Fruit fly (Drosophila melanogaster) Kc167 (cell line): ENCODE data around the gene CG43175.

Source experiments
- Myc ChIP-seq: fragments of >200 bp; optimal IDR thresholded peaks from 2 replicates; lab custom pipeline; 2017; ENCODE audit warnings: missing external identifiers
- Sin3A ChIP-seq: fragments of >200 bp; optimal IDR thresholded peaks from 2 replicates; lab custom pipeline; 2018; ENCODE audit warnings: missing external identifiers
- h ChIP-seq: fragments of >200 bp; optimal IDR thresholded peaks from 3 replicates; lab custom pipeline; 2018; ENCODE audit warnings: missing external identifiers
- insv ChIP-seq: fragments of >200 bp; optimal IDR thresholded peaks from 3 replicates; lab custom pipeline; 2018; ENCODE audit warnings: missing external identifiers
- psq ChIP-seq: fragments of >200 bp; optimal IDR thresholded peaks from 2 replicates; lab custom pipeline; 2017; ENCODE audit warnings: missing external identifiers
- ttk ChIP-seq: sonication (Bioruptor generic); optimal IDR thresholded peaks from 2 replicates; lab custom pipeline; 2017; ENCODE audit warnings: missing external identifiers

CG43175 gene

DNA sequence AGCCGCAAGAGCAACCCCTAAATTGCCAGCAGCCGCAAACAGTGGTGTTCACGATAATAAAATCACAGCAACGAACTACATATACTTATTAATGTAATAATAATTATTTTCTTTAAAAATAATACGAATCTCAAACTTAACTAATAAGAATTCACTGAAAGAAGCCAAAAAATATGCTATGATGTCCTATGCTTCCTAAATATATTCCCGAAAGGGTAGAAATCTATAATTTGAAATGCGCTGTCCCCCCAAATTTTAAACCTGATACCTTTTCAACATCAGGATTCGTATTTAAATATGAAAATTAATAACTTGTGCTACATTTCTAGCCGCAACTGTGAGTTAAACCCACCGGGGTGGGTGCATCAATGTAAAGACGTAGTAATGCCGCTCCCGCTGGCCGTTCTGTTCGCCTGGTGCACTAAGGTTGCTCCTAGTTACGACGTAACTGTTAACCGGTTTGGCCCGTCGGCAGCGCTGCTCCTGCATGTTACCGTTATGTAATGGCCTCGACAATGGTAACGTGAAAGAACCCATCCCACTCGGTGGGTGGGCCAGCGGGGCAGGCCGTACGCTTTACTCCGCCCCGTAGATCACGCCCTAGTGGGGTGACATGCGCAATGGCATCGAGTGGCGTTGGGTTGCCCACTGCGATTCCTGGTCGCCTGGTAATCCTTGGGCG is 26.2 kb upstream of the CG43175 start:
- no peak for TF ChIP-seq Sin3A (lab: Kevin White, UChicago)
- no peak for TF ChIP-seq h (lab: Kevin White, UChicago)
- TF ChIP-seq psq (lab: Kevin White, UChicago) = no peak
- no peak for TF ChIP-seq Myc (lab: Kevin White, UChicago)
- TF ChIP-seq insv (lab: Kevin White, UChicago) = no peak

DNA sequence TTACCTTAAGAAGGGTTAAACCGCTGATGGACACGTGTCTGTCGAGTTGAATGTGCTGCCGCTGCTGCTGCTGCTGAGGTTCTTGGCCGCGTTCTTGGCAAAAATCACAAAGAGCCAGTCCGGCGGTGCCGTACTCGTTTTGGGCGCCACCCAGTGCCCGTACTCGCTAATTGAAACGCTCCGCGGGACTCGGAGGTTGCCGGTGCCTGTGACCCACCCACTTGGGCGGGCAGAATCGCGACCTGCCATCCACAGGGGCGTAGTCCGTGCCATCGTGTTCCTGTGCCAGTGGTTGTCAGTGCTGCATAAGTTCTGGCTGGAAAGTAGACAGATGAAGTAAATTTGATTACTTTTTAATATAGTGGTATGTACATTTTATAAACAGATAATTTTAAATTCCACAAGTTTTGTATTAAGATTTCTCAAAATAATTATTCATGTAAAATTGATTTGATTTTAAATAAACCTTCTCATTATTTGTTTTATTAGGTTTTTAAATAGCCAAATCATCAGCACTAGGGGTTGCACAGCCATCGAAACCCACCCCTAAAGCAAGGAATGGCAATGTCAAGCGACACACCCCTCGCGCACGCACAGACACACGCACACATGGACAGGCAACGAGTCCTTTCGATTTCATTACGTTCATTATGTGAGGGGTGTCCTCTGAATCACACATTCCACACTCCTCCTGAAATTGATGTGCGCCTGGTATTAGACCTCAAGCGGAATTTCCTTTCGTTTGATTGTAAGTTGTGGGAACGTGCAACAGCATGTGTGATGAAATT is 25.4 kb upstream of the CG43175 start:
- no peak for TF ChIP-seq h (lab: Kevin White, UChicago)

DNA sequence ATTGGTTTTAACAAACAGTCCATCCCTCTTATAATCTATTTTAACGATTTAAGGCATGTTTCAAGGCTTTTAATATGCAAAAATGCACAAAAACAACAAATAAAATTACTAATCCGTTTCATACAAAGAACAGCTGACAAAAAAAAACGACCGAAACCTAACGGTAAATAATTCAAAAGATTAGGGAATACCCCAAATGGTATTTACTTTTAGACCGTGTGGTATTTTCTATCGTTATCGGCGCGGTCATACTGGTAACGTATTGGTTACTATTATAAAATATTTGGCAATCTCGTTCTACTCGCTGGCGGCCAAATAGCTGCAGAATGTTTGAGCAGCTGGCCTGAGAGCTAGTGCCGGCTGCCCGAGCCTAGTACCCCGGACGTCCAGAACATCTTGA is 24.6 kb upstream of the CG43175 start, which contains the start of gene sll:
sll (plus strand) TSS at position 235 of the 400 bp plus-strand sequence.
- TF ChIP-seq insv (lab: Kevin White, UChicago) = no peak
- TF ChIP-seq ttk (lab: Kevin White, UChicago) = no peak
- TF ChIP-seq psq (lab: Kevin White, UChicago) = no peak
- no peak for TF ChIP-seq Sin3A (lab: Kevin White, UChicago)
- no peak for TF ChIP-seq h (lab: Kevin White, UChicago)
- TF ChIP-seq Myc (lab: Kevin White, UChicago) = no peak

DNA sequence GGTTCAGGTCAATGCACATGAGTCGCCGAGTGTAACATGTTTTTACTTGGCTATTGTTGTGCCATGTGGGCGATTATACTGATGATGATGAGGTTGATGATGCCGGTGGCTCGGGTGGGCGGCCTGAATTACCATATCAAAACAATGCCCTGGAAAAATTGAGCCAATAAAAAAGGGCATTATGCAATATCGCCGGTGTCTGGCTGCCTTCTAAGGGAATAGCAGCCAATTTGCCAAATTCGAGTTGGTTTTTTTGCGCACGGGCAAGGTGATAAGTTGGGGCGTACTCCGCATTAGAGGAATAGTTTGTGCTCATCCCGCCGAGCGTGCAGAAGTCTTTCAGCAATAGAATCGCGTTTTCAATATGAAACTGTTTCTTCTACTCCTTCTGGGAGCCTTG is 21.5 kb upstream of the CG43175 start, which contains the start of gene CG14329:
CG14329 (plus strand) TSS at position 301 of the 400 bp plus-strand sequence.
- no peak for TF ChIP-seq Sin3A (lab: Kevin White, UChicago)
- no peak for TF ChIP-seq insv (lab: Kevin White, UChicago)
- TF ChIP-seq Myc (lab: Kevin White, UChicago) = no peak
- no peak for TF ChIP-seq ttk (lab: Kevin White, UChicago)
- no peak for TF ChIP-seq psq (lab: Kevin White, UChicago)
- no peak for TF ChIP-seq h (lab: Kevin White, UChicago)

DNA sequence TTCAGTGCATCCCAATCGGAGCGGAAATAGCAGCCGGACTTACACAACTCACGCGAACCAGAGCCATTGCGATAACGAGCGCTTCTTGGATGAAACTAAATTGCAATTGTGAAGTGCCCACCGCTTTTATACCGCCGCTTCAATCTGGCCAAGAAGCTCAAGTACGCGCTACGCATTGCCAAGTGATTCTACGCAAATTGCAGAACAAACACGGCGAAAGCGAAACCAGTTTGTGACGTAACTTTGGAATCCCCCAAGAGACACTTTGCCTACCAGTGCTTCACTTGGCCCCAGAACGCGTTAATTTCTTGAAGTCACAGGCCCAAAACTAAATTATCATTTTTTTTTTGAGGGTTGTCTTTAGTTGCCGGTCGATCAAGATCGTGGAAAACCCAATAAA is 19.1 kb upstream of the CG43175 start, which contains the start of gene Edg91:
Edg91 (minus strand) TSS at position 101 of the 400 bp plus-strand sequence.
- TF ChIP-seq h (lab: Kevin White, UChicago) (no peak), Myc (lab: Kevin White, UChicago) (no peak), Sin3A (lab: Kevin White, UChicago) (no peak), insv (lab: Kevin White, UChicago) (no peak), ttk (lab: Kevin White, UChicago) (no peak), psq (lab: Kevin White, UChicago) (no peak)

DNA sequence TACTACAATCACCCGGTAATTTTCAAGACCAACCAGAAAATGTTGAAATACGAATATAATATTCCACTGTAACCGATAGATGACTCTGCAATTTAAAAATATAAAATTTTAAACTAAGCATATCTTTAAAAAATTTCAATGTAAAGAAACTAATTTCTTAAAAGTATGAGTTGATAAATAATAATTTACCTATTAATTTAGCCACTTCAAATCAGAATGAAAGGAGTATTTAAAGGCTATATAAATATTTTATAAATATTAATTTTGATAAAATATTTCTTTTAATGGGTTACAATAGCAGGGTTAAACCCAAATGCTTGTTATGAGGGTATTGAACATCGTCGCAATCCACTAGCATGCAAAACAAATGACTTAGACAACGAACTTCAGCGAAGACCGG is 18.7 kb upstream of the CG43175 start:
- TF ChIP-seq psq (lab: Kevin White, UChicago) (no peak), Sin3A (lab: Kevin White, UChicago) (no peak), Myc (lab: Kevin White, UChicago) (no peak), insv (lab: Kevin White, UChicago) (no peak), h (lab: Kevin White, UChicago) (no peak), ttk (lab: Kevin White, UChicago) (no peak)

DNA sequence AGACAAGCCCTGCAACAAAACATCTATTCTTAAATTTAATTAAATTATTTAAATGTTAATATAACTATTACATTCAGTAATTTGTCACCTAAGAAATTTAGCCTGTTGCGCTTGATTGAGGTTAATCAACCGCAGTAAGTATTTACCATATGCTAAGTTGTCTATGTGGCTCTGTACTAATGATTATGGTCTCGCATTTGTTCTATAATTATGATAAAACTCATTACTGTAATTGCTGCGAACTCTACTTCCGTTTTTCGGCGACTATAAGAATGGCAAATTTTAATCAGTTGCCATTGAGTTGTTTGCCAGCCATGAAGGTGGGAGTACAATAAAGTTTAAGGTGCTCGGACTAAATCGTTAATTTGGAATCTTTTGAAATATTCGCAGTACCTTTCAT is 17.9 kb upstream of the CG43175 start, which contains the start of gene CG34281:
CG34281 (plus strand) TSS at position 301 of the 400 bp plus-strand sequence.
- TF ChIP-seq insv (lab: Kevin White, UChicago) = no peak
- no peak for TF ChIP-seq Myc (lab: Kevin White, UChicago)
- TF ChIP-seq ttk (lab: Kevin White, UChicago) = no peak
- TF ChIP-seq Sin3A (lab: Kevin White, UChicago) = no peak
- no peak for TF ChIP-seq h (lab: Kevin White, UChicago)
- no peak for TF ChIP-seq psq (lab: Kevin White, UChicago)

DNA sequence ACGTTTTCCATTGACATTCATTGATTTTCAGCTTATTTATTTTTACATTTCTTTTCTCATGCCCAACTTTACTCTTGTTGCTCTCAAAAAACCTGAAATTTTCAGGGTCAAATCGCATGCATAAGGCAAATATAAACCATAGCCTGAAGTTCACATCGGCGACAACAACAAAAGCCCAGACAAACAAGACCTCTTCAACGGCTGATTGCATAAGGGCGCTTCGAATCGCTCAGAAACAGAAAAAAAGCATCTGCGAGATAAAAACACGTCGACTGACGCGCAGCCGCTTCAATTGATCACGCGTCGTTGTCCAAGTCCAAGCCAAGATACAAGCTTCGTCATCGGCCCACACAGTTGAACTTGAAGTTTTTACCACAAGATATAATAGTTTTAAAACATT is 17.0 kb upstream of the CG43175 start, which contains the start of gene CG14327:
CG14327 (plus strand) TSS at position 161 of the 400 bp plus-strand sequence.
- TF ChIP-seq Myc (lab: Kevin White, UChicago) (no peak), insv (lab: Kevin White, UChicago) (no peak), psq (lab: Kevin White, UChicago) (no peak)

DNA sequence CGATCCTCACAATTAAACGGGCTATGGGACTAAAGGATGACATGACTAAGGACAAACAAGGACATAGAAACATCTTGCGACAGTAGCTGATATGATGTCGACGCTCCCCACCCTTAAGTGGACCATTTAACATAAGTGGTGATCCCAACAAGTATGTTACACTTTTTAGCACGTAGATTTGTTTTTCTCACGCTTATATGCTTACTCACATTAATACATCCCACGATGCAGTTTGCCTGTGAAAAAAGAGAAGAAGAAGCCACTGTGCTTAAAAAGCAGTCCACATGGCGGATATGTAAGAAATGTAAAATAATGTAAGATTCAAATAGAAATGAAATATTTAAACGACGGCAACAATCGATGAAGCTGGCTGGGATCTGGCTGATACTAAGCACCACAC is 15.4 kb upstream of the CG43175 start:
- no peak for TF ChIP-seq Myc (lab: Kevin White, UChicago)
- no peak for TF ChIP-seq ttk (lab: Kevin White, UChicago)
- TF ChIP-seq h (lab: Kevin White, UChicago) = no peak
- TF ChIP-seq psq (lab: Kevin White, UChicago) = no peak
- TF ChIP-seq Sin3A (lab: Kevin White, UChicago) = no peak
- no peak for TF ChIP-seq insv (lab: Kevin White, UChicago)

DNA sequence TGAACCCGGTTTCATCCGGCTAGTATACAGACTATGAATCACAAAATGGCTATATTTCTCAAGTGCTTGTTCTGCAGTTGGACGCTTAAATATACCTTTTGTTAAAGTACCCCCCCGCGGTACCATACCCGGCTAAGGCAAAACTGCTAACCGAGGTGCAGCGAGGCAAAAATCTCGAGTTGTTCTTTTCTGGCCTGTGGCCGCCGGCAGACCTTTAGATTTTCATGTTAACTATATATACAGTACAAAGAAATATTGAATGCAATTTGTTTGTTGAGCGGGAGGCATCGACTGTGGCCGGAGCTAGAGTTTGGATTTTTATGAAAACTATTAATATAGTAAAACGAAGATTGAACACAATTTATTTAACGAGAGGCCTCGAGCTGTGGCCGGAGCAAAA is 14.8 kb upstream of the CG43175 start:
- TF ChIP-seq insv (lab: Kevin White, UChicago) (no peak), ttk (lab: Kevin White, UChicago) (no peak), Myc (lab: Kevin White, UChicago) (no peak), Sin3A (lab: Kevin White, UChicago) (no peak), h (lab: Kevin White, UChicago) (no peak), psq (lab: Kevin White, UChicago) (no peak)

DNA sequence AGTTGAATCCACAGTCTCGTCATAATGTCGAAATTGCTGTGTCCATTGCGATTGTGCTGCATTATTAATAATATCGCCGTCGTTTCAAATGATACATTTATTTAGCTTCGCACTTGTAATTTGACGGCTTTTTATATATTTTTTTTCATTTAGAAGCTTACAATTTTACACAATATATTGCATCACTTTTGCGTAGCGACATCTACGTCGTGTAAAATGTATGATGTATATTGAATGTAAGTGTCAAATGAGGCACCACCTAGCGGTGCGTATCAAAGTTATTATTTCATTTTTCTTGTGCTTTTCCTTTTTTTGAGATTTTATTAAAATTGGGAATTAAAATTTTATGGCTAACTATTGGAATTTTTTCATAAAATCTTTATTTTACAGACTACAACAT is 14.0 kb upstream of the CG43175 start:
- TF ChIP-seq psq (lab: Kevin White, UChicago) (no peak), ttk (lab: Kevin White, UChicago) (no peak), h (lab: Kevin White, UChicago) (no peak), Myc (lab: Kevin White, UChicago) (no peak), Sin3A (lab: Kevin White, UChicago) (no peak), insv (lab: Kevin White, UChicago) (no peak)
